Worm (Caenorhabditis elegans) whole organism, late embryonic: Measurements from ENCODE around the gene F44A2.7.

Source experiments
- F13H6.1 ChIP-seq: sonication (generic microtip); optimal IDR thresholded peaks from 2 replicates; lab custom pipeline; 2016; ENCODE audit warnings: missing genetic modification characterization, missing compliant biosample characterization
- K02D7.2 ChIP-seq: sonication (generic microtip); optimal IDR thresholded peaks from 2 replicates; lab custom pipeline; 2017; ENCODE audit warnings: mild to moderate bottlenecking, missing genetic modification characterization, missing compliant biosample characterization
- ahr-1 ChIP-seq: sonication (generic microtip); optimal IDR thresholded peaks from 2 replicates; lab custom pipeline; 2016; ENCODE audit warnings: missing genetic modification characterization, missing compliant biosample characterization
- ama-1 ChIP-seq: fragments of 150-350 bp; optimal IDR thresholded peaks from 2 replicates; lab custom pipeline; 2014
- ceh-14 ChIP-seq: sonication (generic microtip); optimal IDR thresholded peaks from 2 replicates; lab custom pipeline; 2016; ENCODE audit warnings: missing genotype, missing genetic modification characterization, missing compliant biosample characterization
- ceh-19 ChIP-seq: fragments of 200-800 bp; sonication (Bioruptor generic); optimal IDR thresholded peaks from 2 replicates; lab custom pipeline; 2018; ENCODE audit warnings: mild to moderate bottlenecking, missing genetic modification characterization, missing compliant biosample characterization
- ceh-24 ChIP-seq: sonication (generic microtip); optimal IDR thresholded peaks from 2 replicates; lab custom pipeline; 2016; ENCODE audit warnings: mild to moderate bottlenecking, missing genetic modification characterization, missing compliant biosample characterization
- ceh-30 ChIP-seq: fragments of 150-350 bp; optimal IDR thresholded peaks from 2 replicates; lab custom pipeline; 2014; ENCODE audit warnings: missing biosample characterization, missing genetic modification characterization
- ceh-31 ChIP-seq: sonication (generic microtip); optimal IDR thresholded peaks from 2 replicates; lab custom pipeline; 2016; ENCODE audit warnings: missing genetic modification characterization, missing compliant biosample characterization
- ceh-48 ChIP-seq: sonication (generic microtip); optimal IDR thresholded peaks from 2 replicates; lab custom pipeline; 2016; ENCODE audit warnings: missing genetic modification characterization, inconsistent platforms, missing compliant biosample characterization
- ceh-9 ChIP-seq: sonication (generic microtip); optimal IDR thresholded peaks from 2 replicates; lab custom pipeline; 2016; ENCODE audit warnings: mild to moderate bottlenecking, missing genetic modification characterization, inconsistent platforms, missing compliant biosample characterization
- che-1 ChIP-seq: sonication (generic microtip); optimal IDR thresholded peaks from 2 replicates; lab custom pipeline; 2016; ENCODE audit warnings: mild to moderate bottlenecking, missing genetic modification characterization, missing compliant biosample characterization
- dmd-4 ChIP-seq: sonication (generic microtip); optimal IDR thresholded peaks from 2 replicates; lab custom pipeline; 2016; ENCODE audit warnings: borderline replicate concordance, missing genetic modification characterization, missing compliant biosample characterization
- elt-4 ChIP-seq: sonication (generic microtip); optimal IDR thresholded peaks from 2 replicates; lab custom pipeline; 2016; ENCODE audit warnings: missing genetic modification characterization, missing compliant biosample characterization
- ets-4 ChIP-seq: sonication (generic microtip); optimal IDR thresholded peaks from 2 replicates; lab custom pipeline; 2016; ENCODE audit warnings: missing genetic modification characterization, missing compliant biosample characterization
- fkh-10 ChIP-seq: fragments of 150-350 bp; optimal IDR thresholded peaks from 2 replicates; lab custom pipeline; 2014; ENCODE audit warnings: missing biosample characterization, missing genetic modification reagents, missing genetic modification characterization
- fkh-6 ChIP-seq: sonication (generic microtip); optimal IDR thresholded peaks from 2 replicates; lab custom pipeline; 2016; ENCODE audit warnings: missing genetic modification characterization, missing compliant biosample characterization
- gmeb-2 ChIP-seq: sonication (generic microtip); optimal IDR thresholded peaks from 2 replicates; lab custom pipeline; 2016; ENCODE audit warnings: missing genetic modification characterization, inconsistent platforms, missing compliant biosample characterization
- hlh-13 ChIP-seq: fragments of 200-800 bp; sonication (Bioruptor generic); optimal IDR thresholded peaks from 2 replicates; lab custom pipeline; 2018; ENCODE audit warnings: mild to moderate bottlenecking, missing genetic modification characterization, missing compliant biosample characterization
- hlh-15 ChIP-seq: sonication (generic microtip); optimal IDR thresholded peaks from 2 replicates; lab custom pipeline; 2016; ENCODE audit warnings: missing genetic modification characterization, missing compliant biosample characterization
- hlh-30 ChIP-seq: sonication (generic microtip); optimal IDR thresholded peaks from 2 replicates; lab custom pipeline; 2017; ENCODE audit warnings: antibody characterized with exemption, missing genetic modification characterization, missing compliant biosample characterization; ENCODE audit not compliant: insufficient read depth
- hlh-6 ChIP-seq: sonication (generic microtip); optimal IDR thresholded peaks from 2 replicates; lab custom pipeline; 2016; ENCODE audit warnings: missing genotype, missing genetic modification characterization, missing compliant biosample characterization
- madf-2 ChIP-seq: sonication (generic microtip); optimal IDR thresholded peaks from 2 replicates; lab custom pipeline; 2017; ENCODE audit warnings: missing genetic modification characterization, missing compliant biosample characterization
- mec-3 ChIP-seq: sonication (generic microtip); optimal IDR thresholded peaks from 2 replicates; lab custom pipeline; 2016; ENCODE audit warnings: borderline replicate concordance, missing genetic modification characterization, missing compliant biosample characterization
- nhr-232 ChIP-seq: sonication (generic microtip); optimal IDR thresholded peaks from 2 replicates; lab custom pipeline; 2016; ENCODE audit warnings: missing genetic modification characterization, missing compliant biosample characterization
- pag-3 ChIP-seq: sonication (generic microtip); optimal IDR thresholded peaks from 2 replicates; lab custom pipeline; 2016; ENCODE audit warnings: missing compliant biosample characterization, missing genetic modification characterization, borderline replicate concordance
- pha-2 ChIP-seq: sonication (generic microtip); optimal IDR thresholded peaks from 2 replicates; lab custom pipeline; 2017; ENCODE audit warnings: mild to moderate bottlenecking, missing genetic modification characterization, missing compliant biosample characterization
- pha-4 ChIP-seq: fragments of 150-350 bp; optimal IDR thresholded peaks from 2 replicates; lab custom pipeline; 2018; ENCODE audit warnings: missing biosample characterization, missing genetic modification reagents, missing genetic modification characterization
- sdc-2 ChIP-seq: sonication (generic microtip); optimal IDR thresholded peaks from 2 replicates; lab custom pipeline; 2016; ENCODE audit warnings: missing genotype, missing genetic modification characterization, missing compliant biosample characterization
- sox-2 ChIP-seq: fragments of 200-800 bp; sonication (Bioruptor generic); IDR thresholded peaks from 2 replicates; pipeline ENCODE4 v1.3.6; 2022; ENCODE audit warnings: missing genetic modification reagents, missing genetic modification characterization, missing compliant biosample characterization
- sox-4 ChIP-seq: sonication (generic microtip); optimal IDR thresholded peaks from 2 replicates; lab custom pipeline; 2017; ENCODE audit warnings: mild to moderate bottlenecking, missing genetic modification characterization, inconsistent platforms, missing compliant biosample characterization
- ttx-3 ChIP-seq: sonication (generic microtip); optimal IDR thresholded peaks from 2 replicates; lab custom pipeline; 2016; ENCODE audit warnings: missing genetic modification reagents, missing genetic modification characterization, missing compliant biosample characterization
- unc-55 ChIP-seq: sonication (generic microtip); optimal IDR thresholded peaks from 2 replicates; lab custom pipeline; 2017; ENCODE audit warnings: missing biosample characterization, missing genetic modification reagents, missing genetic modification characterization
- zip-5 ChIP-seq: sonication (generic microtip); optimal IDR thresholded peaks from 2 replicates; lab custom pipeline; 2016; ENCODE audit warnings: missing genetic modification characterization, missing compliant biosample characterization
- ztf-16 ChIP-seq: sonication (generic microtip); optimal IDR thresholded peaks from 2 replicates; lab custom pipeline; 2017; ENCODE audit warnings: missing genetic modification characterization, missing compliant biosample characterization

The F44A2.7 gene

ce11 chrV:9352947-9353346 is 31.7 kb downstream of the F44A2.7 start, which contains the start of gene srx-46 (continued):
- TF ChIP-seq sox-4 (tag; lab: Kevin White, UChicago), result no peak
- no peak for TF ChIP-seq dmd-4 (tag; lab: Kevin White, UChicago)

- TF ChIP-seq ceh-48 (tag; lab: Kevin White, UChicago), result no peak
- no peak for TF ChIP-seq ttx-3 (tag; lab: Kevin White, UChicago)
- no peak for TF ChIP-seq ama-1 (lab: Kevin White, UChicago)
- TF ChIP-seq mec-3 (tag; lab: Kevin White, UChicago), result no peak
- no peak for TF ChIP-seq ztf-16 (tag; lab: Kevin White, UChicago)
- no peak for TF ChIP-seq ceh-14 (tag; lab: Kevin White, UChicago)
- TF ChIP-seq hlh-6, result no peak
- no peak for TF ChIP-seq ahr-1 (tag; lab: Kevin White, UChicago)
- no peak for TF ChIP-seq pag-3
- TF ChIP-seq F13H6.1, result no peak
- no peak for TF ChIP-seq gmeb-2 (tag; lab: Kevin White, UChicago)
- TF ChIP-seq ets-4 (tag; lab: Kevin White, UChicago), result no peak
- no peak for TF ChIP-seq hlh-30
Measured at ce11 chrV:9355371-9355770, 34.1 kb downstream of the F44A2.7 start, which contains the start of gene ttr-40. TSS of gene ttr-40 (minus strand) at chrV:9355471.

- TF ChIP-seq pha-4 (tag; lab: Kevin White, UChicago) (no peak), hlh-15 (tag; lab: Kevin White, UChicago) (no peak), madf-2 (tag; lab: Kevin White, UChicago) (no peak), pha-2 (no peak), K02D7.2 (tag; lab: Kevin White, UChicago) (no peak), fkh-6 (tag; lab: Kevin White, UChicago) (no peak), sox-2 (no peak), gmeb-2 (tag; lab: Kevin White, UChicago) (no peak), elt-4 (tag; lab: Kevin White, UChicago) (no peak), zip-5 (no peak), hlh-13 (GFP tag; lab: Kevin White, UChicago) (no peak), ceh-30 (tag; lab: Kevin White, UChicago) (no peak), F13H6.1 (no peak)
Measured at ce11 chrV:9356345-9356744, 35.1 kb downstream of the F44A2.7 start, which contains the start of gene ttr-49. TSS of gene ttr-49 (minus strand) at chrV:9356515.

- TF ChIP-seq fkh-10 (GFP tag; lab: Kevin White, UChicago) (no peak), sox-4 (tag; lab: Kevin White, UChicago) (no peak), F13H6.1 (no peak), nhr-232 (no peak), ceh-19 (GFP tag; lab: Kevin White, UChicago) (no peak), pag-3 (no peak)
Measured at ce11 chrV:9359674-9360073, 38.4 kb downstream of the F44A2.7 start, which contains the start of gene gpa-3. TSS of gene gpa-3 (minus strand) at chrV:9359774.

ce11 chrV:9370986-9371385 is 49.7 kb downstream of the F44A2.7 start, which contains the start of gene E02C12.6:
TSS of gene E02C12.6 (minus strand) at chrV:9371086.
- TF ChIP-seq sdc-2 (no peak), ama-1 (lab: Kevin White, UChicago) (no peak), ceh-14 (tag; lab: Kevin White, UChicago) (no peak), sox-4 (tag; lab: Kevin White, UChicago) (no peak), K02D7.2 (tag; lab: Kevin White, UChicago) (no peak), ceh-9 (tag; lab: Kevin White, UChicago) (no peak), che-1 (tag; lab: Kevin White, UChicago) (no peak), ceh-24 (tag; lab: Kevin White, UChicago) (no peak), unc-55 (GFP tag; lab: Kevin White, UChicago) (no peak), ceh-31 (tag; lab: Kevin White, UChicago) (no peak), gmeb-2 (tag; lab: Kevin White, UChicago) (no peak), ceh-48 (tag; lab: Kevin White, UChicago) (no peak)
